Worm (Caenorhabditis elegans) whole organism, young adult: ENCODE results near the gene plpr-1.

Experiments
- F55B11.4 ChIP-seq: sonication (generic microtip); optimal IDR thresholded peaks from 2 replicates; lab custom pipeline; 2016; ENCODE audit warnings: missing compliant biosample characterization, missing genetic modification characterization, borderline replicate concordance; ENCODE audit not compliant: insufficient read depth
- akir-1 ChIP-seq: fragments of 200-800 bp; sonication (Bioruptor generic); optimal IDR thresholded peaks from 2 replicates; lab custom pipeline; 2018; ENCODE audit warnings: mild to moderate bottlenecking, missing genetic modification characterization, moderate library complexity, missing compliant biosample characterization
- ceh-91 ChIP-seq: fragments of 200-800 bp; sonication (Bioruptor generic); IDR thresholded peaks from 2 replicates; pipeline ENCODE4 v1.3.6; 2022; ENCODE audit warnings: missing genetic modification reagents, missing genetic modification characterization, missing compliant biosample characterization
- egl-18 ChIP-seq: fragments of 200-800 bp; sonication (Bioruptor generic); IDR thresholded peaks from 2 replicates; pipeline ENCODE4 v1.3.6; 2022; ENCODE audit warnings: missing genetic modification reagents, missing genetic modification characterization, missing compliant biosample characterization
- ekl-4 ChIP-seq: fragments of 200-800 bp; sonication (Bioruptor generic); IDR thresholded peaks from 2 replicates; pipeline ENCODE4 v1.3.6; 2022; ENCODE audit warnings: missing genetic modification reagents, missing genetic modification characterization, missing compliant biosample characterization
- mel-28 ChIP-seq: sonication (generic microtip); optimal IDR thresholded peaks from 2 replicates; lab custom pipeline; 2016; ENCODE audit warnings: borderline replicate concordance, mild to moderate bottlenecking, missing genetic modification characterization, missing compliant biosample characterization
- snpc-4 ChIP-seq, 5 experiments: fragments of 150-350 bp in 1 of 5; sonication (generic microtip) in 4 of 5; optimal IDR thresholded peaks; 2 replicates each; lab custom pipeline; 2014 to 2018; ENCODE audit warnings: missing genetic modification characterization in 5 of 5, missing biosample characterization in 3 of 5, antibody characterized with exemption in 2 of 5, mild to moderate bottlenecking in 2 of 5, missing compliant biosample characterization in 2 of 5, missing genotype in 2 of 5, moderate library complexity in 2 of 5, missing genetic modification reagents in 1 of 5

DNA sequence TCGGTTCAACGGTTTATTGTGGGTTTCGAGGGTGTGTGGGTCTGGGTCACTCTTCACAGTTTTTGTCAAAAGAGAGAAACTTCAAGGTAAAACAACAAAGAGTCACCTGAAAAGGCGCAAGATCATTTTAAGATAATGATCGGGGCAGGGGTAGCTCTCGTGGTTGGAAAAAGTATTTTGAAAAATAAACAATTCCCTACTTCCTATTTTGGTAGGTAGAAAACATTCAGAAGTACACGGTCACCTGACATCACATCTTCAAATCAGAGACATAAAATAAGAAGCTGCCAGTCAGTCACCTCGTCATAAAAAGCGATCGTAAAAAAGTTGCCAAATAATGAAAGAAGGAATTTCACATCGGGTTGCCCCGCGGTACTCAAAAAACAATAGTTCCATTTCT, 29.6 kb upstream of the plpr-1 start:
- TF ChIP-seq akir-1 (GFP tag; lab: Kevin White, UChicago): no peak
- TF ChIP-seq snpc-4 (GFP tag; optimal IDR thresholded peaks at IDR 0.05; lab: Kevin White, UChicago): no peak
- no peak for TF ChIP-seq snpc-4 (tag; optimal IDR thresholded peaks at IDR 0.05; lab: Kevin White, UChicago)
- TF ChIP-seq egl-18 (GFP tag; lab: Robert Waterston, UW): no peak
- no peak for TF ChIP-seq ekl-4 (GFP tag; lab: Robert Waterston, UW)
- no peak for TF ChIP-seq mel-28
- TF ChIP-seq ceh-91 (GFP tag; lab: Robert Waterston, UW): no peak
- no peak for TF ChIP-seq F55B11.4
